Worm (Caenorhabditis elegans) whole organism, midembryonic: ENCODE results near the gene hda-11.

Source experiments
- T22C8.4 ChIP-seq: fragments of 200-800 bp; sonication (Bioruptor generic); IDR thresholded peaks from 2 replicates; pipeline ENCODE4 v1.3.6; 2022; ENCODE audit warnings: missing genetic modification characterization, missing compliant biosample characterization
- cog-1 ChIP-seq: sonication (generic microtip); optimal IDR thresholded peaks from 2 replicates; lab custom pipeline; 2016; ENCODE audit warnings: missing genetic modification characterization, missing compliant biosample characterization
- flt-1 ChIP-seq: fragments of 200-800 bp; sonication (Bioruptor generic); IDR thresholded peaks from 2 replicates; pipeline ENCODE4 v1.3.6; 2022; ENCODE audit warnings: missing genetic modification characterization, missing compliant biosample characterization
- klf-2 ChIP-seq: fragments of 200-800 bp; sonication (Bioruptor generic); conservative IDR thresholded peaks from 2 replicates; pipeline ENCODE4 v1.3.6; 2022; ENCODE audit warnings: missing genetic modification reagents, missing genetic modification characterization, missing compliant biosample characterization
- med-1 ChIP-seq: sonication (generic microtip); optimal IDR thresholded peaks from 2 replicates; lab custom pipeline; 2017; ENCODE audit warnings: missing genetic modification characterization, mild to moderate bottlenecking, missing compliant biosample characterization, antibody characterized with exemption, missing genetic modification reagents; ENCODE audit not compliant: insufficient read depth
- tab-1 ChIP-seq: fragments of 200-800 bp; sonication (Bioruptor generic); IDR thresholded peaks from 2 replicates; pipeline ENCODE4 v1.3.6; 2022; ENCODE audit warnings: missing genetic modification characterization, missing compliant biosample characterization

DNA sequence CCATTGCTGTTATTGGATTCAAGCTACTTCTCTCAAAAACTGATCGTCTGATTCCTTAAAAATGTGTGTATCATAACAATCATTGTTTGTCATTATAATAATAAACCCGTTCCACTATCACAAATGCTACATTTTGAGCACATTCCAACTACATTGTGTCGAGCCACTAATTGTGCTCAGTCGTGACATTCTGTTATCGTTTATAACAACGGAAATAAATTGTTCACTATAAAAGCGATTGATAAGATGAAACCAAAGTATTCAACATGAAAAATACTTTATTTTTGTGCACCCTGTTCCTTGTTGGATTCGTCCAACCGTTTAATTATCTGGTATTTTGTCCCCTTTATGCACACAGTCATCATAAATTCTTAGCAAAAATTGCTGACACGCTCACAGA, 32.8 kb upstream of the hda-11 start, which contains the start of gene ugt-33:
- TF ChIP-seq klf-2 (GFP tag; lab: Robert Waterston, UW): no peak
- TF ChIP-seq med-1: no peak
- TF ChIP-seq cog-1 (tag; lab: Kevin White, UChicago): no peak
- no peak for TF ChIP-seq flt-1 (GFP tag; lab: Robert Waterston, UW)
- TF ChIP-seq tab-1 (GFP tag; lab: Robert Waterston, UW): no peak
- TF ChIP-seq T22C8.4 (GFP tag; lab: Robert Waterston, UW): no peak
